Worm (Caenorhabditis elegans) whole organism, early embryonic: ENCODE measurements around the gene Y47D3A.31.

Source experiments
- aly-1 ChIP-seq: sonication (generic microtip); optimal IDR thresholded peaks from 2 replicates; lab custom pipeline; 2016; ENCODE audit warnings: missing genetic modification characterization, missing compliant biosample characterization
- ama-1 ChIP-seq: fragments of 150-350 bp; optimal IDR thresholded peaks from 2 replicates; lab custom pipeline; 2014
- ceh-13 ChIP-seq: fragments of 200-800 bp; sonication (Bioruptor generic); optimal IDR thresholded peaks from 2 replicates; lab custom pipeline; 2018; ENCODE audit warnings: mild to moderate bottlenecking, missing genetic modification characterization, missing compliant biosample characterization
- ets-7 ChIP-seq: sonication (generic microtip); optimal IDR thresholded peaks from 2 replicates; lab custom pipeline; 2016; ENCODE audit warnings: missing genotype, missing genetic modification characterization, missing compliant biosample characterization
- hmbx-1 ChIP-seq: sonication (generic microtip); optimal IDR thresholded peaks from 2 replicates; lab custom pipeline; 2016; ENCODE audit warnings: mild to moderate bottlenecking, missing genetic modification characterization, missing compliant biosample characterization
- hmg-4 ChIP-seq: fragments of 200-800 bp; sonication (Bioruptor generic); optimal IDR thresholded peaks from 2 replicates; lab custom pipeline; 2018; ENCODE audit warnings: mild to moderate bottlenecking, missing genetic modification characterization, missing compliant biosample characterization
- hnd-1 ChIP-seq: sonication (generic microtip); optimal IDR thresholded peaks from 2 replicates; lab custom pipeline; 2016; ENCODE audit warnings: missing genetic modification characterization, missing compliant biosample characterization
- scrt-1 ChIP-seq: fragments of 200-800 bp; sonication (Bioruptor generic); IDR thresholded peaks from 2 replicates; pipeline ENCODE4 v1.3.6; 2022; ENCODE audit warnings: missing genetic modification characterization, missing compliant biosample characterization
- tbx-11 ChIP-seq: fragments of 200-800 bp; sonication (Bioruptor generic); IDR thresholded peaks from 2 replicates; pipeline ENCODE4 v1.3.6; 2022; ENCODE audit warnings: missing genetic modification characterization, missing compliant biosample characterization
- tbx-37 ChIP-seq: fragments of 200-800 bp; sonication (Bioruptor generic); conservative IDR thresholded peaks from 2 replicates; pipeline ENCODE4 v1.3.6; 2022; ENCODE audit warnings: missing genetic modification reagents, missing genetic modification characterization, missing compliant biosample characterization

ce11 chrIII:11200879-11201518 is 44.0 kb upstream of the Y47D3A.31 start:
- TF ChIP-seq scrt-1 (no peak), ama-1 (lab: Kevin White, UChicago) (no peak), ets-7 (tag; lab: Kevin White, UChicago) (no peak), hnd-1 (tag; lab: Kevin White, UChicago) (no peak), hmbx-1 (tag; lab: Kevin White, UChicago) (no peak), ceh-13 (GFP tag; lab: Kevin White, UChicago) (no peak), hmg-4 (GFP tag; lab: Kevin White, UChicago) (no peak), tbx-37 (no peak), tbx-11 (GFP tag; lab: Robert Waterston, UW) (no peak), aly-1 (tag; lab: Kevin White, UChicago) (no peak)
